Fruit fly (Drosophila melanogaster) whole organism, embryonic: Measurements from ENCODE around the gene MYPT-75D.
A peak's percentile ranks its signal among the peaks of the same experiment; 100 is the strongest.

Experiments
- Atf6 ChIP-seq: fragments of 200-800 bp; sonication (Bioruptor generic); IDR thresholded peaks from 2 replicates; pipeline ENCODE4 v1.3.6; 2022; ENCODE audit warnings: missing biosample characterization, missing genetic modification characterization
- Blimp-1 ChIP-seq: fragments of 200-800 bp; sonication (Bioruptor generic); optimal IDR thresholded peaks from 3 replicates; lab custom pipeline; 2018; ENCODE audit warnings: missing biosample characterization, missing genetic modification characterization, mild to moderate bottlenecking, moderate library complexity, missing genetic modification reagents
- CG10959 ChIP-seq: fragments of 200-800 bp; sonication (Bioruptor generic); IDR thresholded peaks from 2 replicates; pipeline ENCODE4 v1.3.6; 2022; ENCODE audit warnings: missing biosample characterization, missing genetic modification characterization
- CG11504 ChIP-seq: fragments of 200-800 bp; sonication (Bioruptor generic); optimal IDR thresholded peaks from 3 replicates; lab custom pipeline; 2019; ENCODE audit warnings: missing biosample characterization, mild to moderate bottlenecking, missing genetic modification characterization, moderate library complexity
- CG11723 ChIP-seq: fragments of 200-800 bp; sonication (Bioruptor generic); optimal IDR thresholded peaks from 2 replicates; lab custom pipeline; 2017; ENCODE audit warnings: missing biosample characterization, mild to moderate bottlenecking, missing genetic modification characterization
- CG12391 ChIP-seq: fragments of 200-800 bp; sonication (Bioruptor generic); optimal IDR thresholded peaks from 3 replicates; lab custom pipeline; 2018; ENCODE audit warnings: missing biosample characterization, mild to moderate bottlenecking, missing genetic modification characterization, moderate library complexity
- CG12744 ChIP-seq: fragments of 200-800 bp; sonication (Bioruptor generic); optimal IDR thresholded peaks from 2 replicates; lab custom pipeline; 2016; ENCODE audit warnings: missing biosample characterization, missing genetic modification characterization
- CG13287 ChIP-seq: fragments of 200-800 bp; sonication (Bioruptor generic); IDR thresholded peaks from 2 replicates; pipeline ENCODE4 v1.3.6; 2022; ENCODE audit warnings: missing biosample characterization, missing genetic modification characterization; ENCODE audit not compliant: partially characterized antibody
- CG13894 ChIP-seq: fragments of 200-800 bp; sonication (Bioruptor generic); optimal IDR thresholded peaks from 3 replicates; lab custom pipeline; 2018; ENCODE audit warnings: missing biosample characterization, mild to moderate bottlenecking, missing genetic modification characterization, moderate library complexity
- CG15011 ChIP-seq: fragments of 200-800 bp; sonication (Bioruptor generic); optimal IDR thresholded peaks from 3 replicates; lab custom pipeline; 2018; ENCODE audit warnings: missing biosample characterization, mild to moderate bottlenecking, missing genetic modification characterization
- CG1647 ChIP-seq: fragments of 200-800 bp; sonication (Bioruptor generic); optimal IDR thresholded peaks from 3 replicates; lab custom pipeline; 2016; ENCODE audit warnings: missing biosample characterization, missing genetic modification characterization
- CG17328 ChIP-seq: fragments of 200-800 bp; sonication (Bioruptor generic); IDR thresholded peaks from 2 replicates; pipeline ENCODE4 v1.3.6; 2022; ENCODE audit warnings: missing biosample characterization, missing genetic modification characterization
- CG18011 ChIP-seq: fragments of 200-800 bp; sonication (Bioruptor generic); optimal IDR thresholded peaks from 2 replicates; lab custom pipeline; 2017; ENCODE audit warnings: missing biosample characterization, missing genetic modification characterization, mild to moderate bottlenecking, moderate library complexity, missing genotype
- CG18619 ChIP-seq: fragments of 200-800 bp; sonication (Bioruptor generic); optimal IDR thresholded peaks from 3 replicates; lab custom pipeline; 2017; ENCODE audit warnings: missing biosample characterization, mild to moderate bottlenecking, missing genetic modification characterization
- CG2129 ChIP-seq: fragments of 200-800 bp; sonication (Bioruptor generic); IDR thresholded peaks from 2 replicates; pipeline ENCODE4 v1.3.6; 2022; ENCODE audit warnings: missing biosample characterization, missing genetic modification characterization; ENCODE audit not compliant: partially characterized antibody
- CG31224 ChIP-seq: fragments of 200-800 bp; sonication (Bioruptor generic); IDR thresholded peaks from 2 replicates; pipeline ENCODE4 v1.3.6; 2022; ENCODE audit warnings: missing biosample characterization, missing genetic modification characterization
- CG3838 ChIP-seq: fragments of 200-800 bp; sonication (Bioruptor generic); optimal IDR thresholded peaks from 3 replicates; lab custom pipeline; 2016; ENCODE audit warnings: missing biosample characterization, missing genetic modification characterization
- CG4360 ChIP-seq: fragments of 200-800 bp; sonication (Bioruptor generic); IDR thresholded peaks from 2 replicates; pipeline ENCODE4 v1.3.6; 2022; ENCODE audit warnings: missing biosample characterization, missing genetic modification characterization
- CTCF ChIP-seq: fragments of 200-800 bp; sonication (Bioruptor generic); optimal IDR thresholded peaks from 2 replicates; lab custom pipeline; 2017; ENCODE audit warnings: missing biosample characterization, mild to moderate bottlenecking, missing genetic modification characterization, moderate library complexity
- Dfd ChIP-seq, 2 experiments: fragments of >200 bp; optimal IDR thresholded peaks; 2 replicates each; lab custom pipeline; 2017; ENCODE audit warnings: missing biosample characterization in 2 of 2, missing genetic modification characterization in 2 of 2
- Fer2 ChIP-seq: fragments of 200-800 bp; sonication (Bioruptor generic); optimal IDR thresholded peaks from 2 replicates; lab custom pipeline; 2018; ENCODE audit warnings: missing biosample characterization, mild to moderate bottlenecking, missing genetic modification characterization, moderate library complexity
- HLH4C ChIP-seq: fragments of 200-800 bp; sonication (Bioruptor generic); IDR thresholded peaks from 3 replicates; pipeline ENCODE4 v1.3.6; 2022; ENCODE audit warnings: missing biosample characterization, missing genetic modification characterization; ENCODE audit not compliant: partially characterized antibody
- HLH54F ChIP-seq: fragments of 200-800 bp; sonication (Bioruptor generic); optimal IDR thresholded peaks from 3 replicates; lab custom pipeline; 2016; ENCODE audit warnings: missing biosample characterization, missing genetic modification characterization
- HLHmδ ChIP-seq: fragments of 200-800 bp; sonication (Bioruptor generic); optimal IDR thresholded peaks from 2 replicates; lab custom pipeline; 2018; ENCODE audit warnings: missing biosample characterization, mild to moderate bottlenecking, missing genetic modification characterization, moderate library complexity
- Lim3 ChIP-seq: fragments of 200-800 bp; sonication (Bioruptor generic); IDR thresholded peaks from 2 replicates; pipeline ENCODE4 v1.3.6; 2022; ENCODE audit warnings: missing biosample characterization, missing genetic modification characterization
- NK7.1 ChIP-seq: fragments of 200-800 bp; sonication (Bioruptor generic); optimal IDR thresholded peaks from 3 replicates; lab custom pipeline; 2016; ENCODE audit warnings: missing biosample characterization, missing genetic modification characterization
- NfI ChIP-seq: fragments of 200-800 bp; sonication (Bioruptor generic); optimal IDR thresholded peaks from 3 replicates; lab custom pipeline; 2018; ENCODE audit warnings: missing biosample characterization, mild to moderate bottlenecking, missing genetic modification characterization, moderate library complexity
- Spps ChIP-seq: fragments of 200-800 bp; sonication (Bioruptor generic); optimal IDR thresholded peaks from 2 replicates; lab custom pipeline; 2018; ENCODE audit warnings: missing biosample characterization, mild to moderate bottlenecking, missing genetic modification characterization
- Stat92E ChIP-seq, 3 experiments: fragments of >200 bp in 2 of 3; fragments of 200-800 bp in 1 of 3; sonication (Bioruptor generic) in 1 of 3; optimal IDR thresholded peaks; 2 replicates each; lab custom pipeline; 2017 to 2019; ENCODE audit warnings: missing biosample characterization in 3 of 3, missing genetic modification characterization in 3 of 3, mild to moderate bottlenecking in 1 of 3, moderate library complexity in 1 of 3
- al ChIP-seq: fragments of 200-800 bp; sonication (Bioruptor generic); IDR thresholded peaks from 2 replicates; pipeline ENCODE4 v1.3.6; 2022; ENCODE audit warnings: missing biosample characterization, missing genetic modification characterization
- bigmax ChIP-seq: fragments of 200-800 bp; sonication (Bioruptor generic); optimal IDR thresholded peaks from 2 replicates; lab custom pipeline; 2018; ENCODE audit warnings: missing biosample characterization, mild to moderate bottlenecking, missing genetic modification characterization
- bowl ChIP-seq: fragments of 200-800 bp; sonication (Bioruptor generic); IDR thresholded peaks from 2 replicates; pipeline ENCODE4 v1.3.6; 2022; ENCODE audit warnings: missing biosample characterization, missing genetic modification characterization
- br ChIP-seq: fragments of >200 bp; optimal IDR thresholded peaks from 2 replicates; lab custom pipeline; 2017
- btn ChIP-seq: fragments of 200-800 bp; sonication (Bioruptor generic); optimal IDR thresholded peaks from 2 replicates; lab custom pipeline; 2016; ENCODE audit warnings: missing biosample characterization, missing genetic modification characterization
- croc ChIP-seq: fragments of 200-800 bp; sonication (Bioruptor generic); conservative IDR thresholded peaks from 3 replicates; pipeline ENCODE4 v1.3.6; 2022; ENCODE audit warnings: missing biosample characterization, missing genetic modification characterization
- dmrt99B ChIP-seq: fragments of 200-800 bp; sonication (Bioruptor generic); optimal IDR thresholded peaks from 2 replicates; lab custom pipeline; 2018; ENCODE audit warnings: missing biosample characterization, mild to moderate bottlenecking, missing genetic modification characterization, moderate library complexity
- ems ChIP-seq: fragments of 200-800 bp; sonication (Bioruptor generic); optimal IDR thresholded peaks from 3 replicates; lab custom pipeline; 2016; ENCODE audit warnings: missing biosample characterization, missing genetic modification characterization
- grn ChIP-seq: fragments of 200-800 bp; sonication (Bioruptor generic); optimal IDR thresholded peaks from 3 replicates; lab custom pipeline; 2017; ENCODE audit warnings: missing biosample characterization, missing genetic modification characterization
- hbn ChIP-seq: fragments of 200-800 bp; sonication (Bioruptor generic); IDR thresholded peaks from 2 replicates; pipeline ENCODE4 v1.3.6; 2022; ENCODE audit warnings: missing biosample characterization, missing genetic modification characterization; ENCODE audit not compliant: partially characterized antibody
- hth ChIP-seq: fragments of >200 bp; optimal IDR thresholded peaks from 2 replicates; lab custom pipeline; 2017; ENCODE audit warnings: inconsistent platforms
- inv ChIP-seq: fragments of 200-800 bp; sonication (Bioruptor generic); IDR thresholded peaks from 2 replicates; pipeline ENCODE4 v1.3.6; 2022; ENCODE audit warnings: missing biosample characterization, missing genetic modification characterization; ENCODE audit not compliant: partially characterized antibody
- ken ChIP-seq: fragments of 200-800 bp; sonication (Bioruptor generic); IDR thresholded peaks from 3 replicates; pipeline ENCODE4 v1.3.6; 2022; ENCODE audit warnings: missing biosample characterization, missing genetic modification characterization
- nom ChIP-seq: fragments of 200-800 bp; sonication (Bioruptor generic); optimal IDR thresholded peaks from 2 replicates; lab custom pipeline; 2017; ENCODE audit warnings: missing biosample characterization, missing genetic modification characterization, mild to moderate bottlenecking, moderate library complexity, missing genetic modification reagents
- p53 ChIP-seq: fragments of 200-800 bp; sonication (Bioruptor generic); optimal IDR thresholded peaks from 2 replicates; lab custom pipeline; 2016; ENCODE audit warnings: missing biosample characterization, missing genetic modification characterization
- row ChIP-seq: fragments of 200-800 bp; sonication (Bioruptor generic); IDR thresholded peaks from 3 replicates; pipeline ENCODE4 v1.3.6; 2022; ENCODE audit warnings: missing biosample characterization, missing genetic modification characterization
- shn ChIP-seq: fragments of 200-800 bp; sonication (Bioruptor generic); optimal IDR thresholded peaks from 3 replicates; lab custom pipeline; 2016; ENCODE audit warnings: missing biosample characterization, missing genetic modification characterization
- sim ChIP-seq: fragments of 200-800 bp; sonication (Bioruptor generic); IDR thresholded peaks from 2 replicates; pipeline ENCODE4 v1.3.6; 2022; ENCODE audit warnings: missing biosample characterization, missing genetic modification characterization
- slou ChIP-seq: fragments of 200-800 bp; sonication (Bioruptor generic); optimal IDR thresholded peaks from 3 replicates; lab custom pipeline; 2016; ENCODE audit warnings: missing biosample characterization, missing genetic modification characterization
- sqz ChIP-seq: fragments of 200-800 bp; sonication (Bioruptor generic); optimal IDR thresholded peaks from 3 replicates; lab custom pipeline; 2018; ENCODE audit warnings: missing biosample characterization, mild to moderate bottlenecking, missing genetic modification characterization
- vnd ChIP-seq: fragments of 200-800 bp; sonication (Bioruptor generic); IDR thresholded peaks from 3 replicates; pipeline ENCODE4 v1.3.6; 2022; ENCODE audit warnings: missing biosample characterization, missing genetic modification characterization; ENCODE audit not compliant: partially characterized antibody
- vvl ChIP-seq: fragments of 200-800 bp; sonication (Bioruptor generic); IDR thresholded peaks from 2 replicates; pipeline ENCODE4 v1.3.6; 2022; ENCODE audit warnings: missing biosample characterization, missing genetic modification characterization
- z ChIP-seq: fragments of 200-800 bp; sonication (Bioruptor generic); IDR thresholded peaks from 3 replicates; pipeline ENCODE4 v1.3.6; 2022; ENCODE audit warnings: missing biosample characterization, missing genetic modification characterization

The MYPT-75D gene

dm6 chr3L:18625786-18626185 lies at the start of gene MYPT-75D (continued):
- TF ChIP-seq NK7.1: no peak
- TF ChIP-seq hbn: peak; percentile 93
- TF ChIP-seq CG11723 (GFP tag; lab: Kevin White, UChicago): peak; percentile 31
- TF ChIP-seq hth (lab: Kevin White, UChicago): no peak
- peak; percentile 2 for TF ChIP-seq HLH54F (GFP tag; lab: Kevin White, UChicago)
- no peak for TF ChIP-seq Spps
- no peak for TF ChIP-seq bigmax (GFP tag; lab: Kevin White, UChicago)
- TF ChIP-seq CG18619 (GFP tag; lab: Kevin White, UChicago): no peak
- peak; percentile 35 for TF ChIP-seq nom (GFP tag; lab: Kevin White, UChicago)
- peak; percentile 81 for TF ChIP-seq CG2129 (GFP tag; lab: Robert Waterston, UW)
- TF ChIP-seq al (GFP tag; lab: Robert Waterston, UW): no peak
- TF ChIP-seq vvl: peak; percentile 49
- no peak for TF ChIP-seq Fer2
- peak; percentile 37; the same call in 1 of the 2 replicates for TF ChIP-seq Atf6 (GFP tag; lab: Robert Waterston, UW)
- TF ChIP-seq row (GFP tag; lab: Robert Waterston, UW): 0 out of 3 replicates have a peak, but pooled peaks have one; percentile 33
- TF ChIP-seq ems (GFP tag; lab: Kevin White, UChicago): peak; percentile 14
- TF ChIP-seq CG1647 (GFP tag; lab: Kevin White, UChicago): peak; percentile 2
- TF ChIP-seq CG11504 (tag; lab: Kevin White, UChicago): peak; percentile 44
- TF ChIP-seq Blimp-1: no peak
- TF ChIP-seq CG18011 (GFP tag; lab: Kevin White, UChicago): no peak
- peak; percentile 82 for TF ChIP-seq inv (GFP tag; lab: Robert Waterston, UW)
- TF ChIP-seq p53 (GFP tag; lab: Kevin White, UChicago): no peak
- TF ChIP-seq CTCF (GFP tag; lab: Kevin White, UChicago): no peak
- no peak for TF ChIP-seq slou (GFP tag; lab: Kevin White, UChicago)
- TF ChIP-seq CG17328 (GFP tag; lab: Robert Waterston, UW): no peak
- TF ChIP-seq CG13287: peak; percentile 95
- TF ChIP-seq z (GFP tag; lab: Robert Waterston, UW): no peak
- TF ChIP-seq CG12744: no peak
- no peak for TF ChIP-seq CG31224
- peak; percentile 47 for TF ChIP-seq grn (GFP tag; lab: Kevin White, UChicago)
- TF ChIP-seq croc (GFP tag; lab: Robert Waterston, UW): no peak
- TF ChIP-seq HLH4C (GFP tag; lab: Robert Waterston, UW): peak; percentile 87
- TF ChIP-seq shn: no peak
- no peak for TF ChIP-seq dmrt99B (tag; lab: Kevin White, UChicago)
- no peak for TF ChIP-seq ken (GFP tag; lab: Robert Waterston, UW)
- TF ChIP-seq btn (GFP tag; lab: Kevin White, UChicago): no peak
- no peak for TF ChIP-seq sqz (GFP tag; lab: Kevin White, UChicago)
- peak; percentile 65 for TF ChIP-seq CG13894 (tag; lab: Kevin White, UChicago)
- no peak for TF ChIP-seq CG4360 (GFP tag; lab: Robert Waterston, UW)
- TF ChIP-seq bowl (GFP tag; lab: Robert Waterston, UW): no peak
- no peak for TF ChIP-seq sim (GFP tag; lab: Robert Waterston, UW)
- TF ChIP-seq CG10959: no peak
- TF ChIP-seq CG3838: no peak
- TF ChIP-seq HLHmδ (GFP tag; lab: Kevin White, UChicago): peak; percentile 68
- no peak for TF ChIP-seq CG15011 (GFP tag; lab: Kevin White, UChicago)
- TF ChIP-seq vnd: peak; percentile 72; the same call in 1 of the 3 replicates
- TF ChIP-seq CG12391 (tag; lab: Kevin White, UChicago): peak; percentile 31
- no peak for TF ChIP-seq br
- TF ChIP-seq Stat92E (GFP tag; optimal IDR thresholded peaks at IDR 0.05; lab: Kevin White, UChicago): peak in 1 of 3 experiments; percentile 86
- peak; percentile 21 for TF ChIP-seq NfI (GFP tag; lab: Kevin White, UChicago)
- no peak for TF ChIP-seq Dfd (GFP tag; optimal IDR thresholded peaks at IDR 0.05; lab: Kevin White, UChicago)
- no peak for TF ChIP-seq Lim3 (GFP tag; lab: Robert Waterston, UW)
